Worm (Caenorhabditis elegans): Measurements from ENCODE around the gene F15E6.5.

F15E6.5 gene

ce11 chrIV:4262993-4263392 lies 26.4 kb upstream of the F15E6.5 start, which contains the start of gene col-33:
Gene col-33 (plus strand): TSS chrIV:4263293.
- TF ChIP-seq F13C5.2 (tag; optimal IDR thresholded peaks at IDR 0.05) (no peak), flt-1 (GFP tag; IDR thresholded peaks at IDR 0.05) (no peak), sea-1 (GFP tag; conservative IDR thresholded peaks at IDR 0.05) (no peak), aly-1 (tag; optimal IDR thresholded peaks at IDR 0.05) (no peak), tra-4 (tag; optimal IDR thresholded peaks at IDR 0.05) (no peak), hnd-1 (tag; optimal IDR thresholded peaks at IDR 0.05) (no peak), ama-1 (optimal IDR thresholded peaks at IDR 0.05) (no peak)

DNA sequence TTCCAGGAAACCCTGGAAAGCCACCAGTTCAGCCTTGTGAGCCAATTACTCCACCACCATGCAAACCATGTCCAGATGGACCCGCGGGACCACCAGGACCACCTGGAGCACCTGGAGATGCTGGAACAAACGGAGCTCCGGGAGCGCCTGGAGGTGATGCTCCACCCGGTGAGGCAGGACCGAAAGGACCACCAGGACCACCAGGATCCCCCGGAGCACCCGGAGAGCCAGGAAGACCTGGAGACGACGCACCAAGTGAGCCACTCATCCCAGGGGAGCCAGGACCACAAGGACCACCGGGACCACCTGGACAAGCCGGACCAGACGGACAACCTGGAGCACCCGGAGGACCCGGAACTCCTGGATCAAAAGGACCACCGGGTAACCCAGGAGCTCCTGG lies 24.7 kb upstream of the F15E6.5 start:
- TF ChIP-seq ceh-13 (GFP tag; optimal IDR thresholded peaks at IDR 0.05), result no peak
- no peak for TF ChIP-seq ceh-36 (tag; optimal IDR thresholded peaks at IDR 0.05)
- no peak for TF ChIP-seq aly-1 (tag; optimal IDR thresholded peaks at IDR 0.05)
- no peak for TF ChIP-seq tbx-11 (GFP tag; IDR thresholded peaks at IDR 0.05)
- TF ChIP-seq flt-1 (GFP tag; IDR thresholded peaks at IDR 0.05), result no peak
- TF ChIP-seq scrt-1 (GFP tag; IDR thresholded peaks at IDR 0.05), result no peak
- no peak for TF ChIP-seq ama-1 (optimal IDR thresholded peaks at IDR 0.05)
- TF ChIP-seq ets-7 (tag; optimal IDR thresholded peaks at IDR 0.05), result no peak
- no peak for TF ChIP-seq hnd-1 (tag; optimal IDR thresholded peaks at IDR 0.05)
- TF ChIP-seq hmbx-1 (tag; optimal IDR thresholded peaks at IDR 0.05), result no peak
- no peak for TF ChIP-seq B0310.2 (tag; optimal IDR thresholded peaks at IDR 0.05)
- no peak for TF ChIP-seq pes-1 (GFP tag; IDR thresholded peaks at IDR 0.05)
- no peak for TF ChIP-seq sea-1 (GFP tag; conservative IDR thresholded peaks at IDR 0.05)
- TF ChIP-seq F13C5.2 (tag; optimal IDR thresholded peaks at IDR 0.05), result no peak
- no peak for TF ChIP-seq hmg-4 (GFP tag; optimal IDR thresholded peaks at IDR 0.05)
- TF ChIP-seq tbx-37 (GFP tag; conservative IDR thresholded peaks at IDR 0.05), result no peak
- TF ChIP-seq tra-4 (tag; optimal IDR thresholded peaks at IDR 0.05), result no peak

- no peak for TF ChIP-seq hmg-4 (GFP tag; optimal IDR thresholded peaks at IDR 0.05)
- no peak for TF ChIP-seq ama-1 (optimal IDR thresholded peaks at IDR 0.05)
- no peak for TF ChIP-seq ceh-13 (GFP tag; optimal IDR thresholded peaks at IDR 0.05)
- no peak for TF ChIP-seq B0310.2 (tag; optimal IDR thresholded peaks at IDR 0.05)
- no peak for TF ChIP-seq tbx-11 (GFP tag; IDR thresholded peaks at IDR 0.05)
- no peak for TF ChIP-seq hnd-1 (tag; optimal IDR thresholded peaks at IDR 0.05)
- TF ChIP-seq sea-1 (GFP tag; conservative IDR thresholded peaks at IDR 0.05), result no peak
- no peak for TF ChIP-seq tra-4 (tag; optimal IDR thresholded peaks at IDR 0.05)
- TF ChIP-seq hmbx-1 (tag; optimal IDR thresholded peaks at IDR 0.05), result no peak
Observed at ce11 chrIV:4265224-4265623, 24.1 kb upstream of the F15E6.5 start, which contains the start of gene F36A4.5. Gene F36A4.5 (plus strand): TSS chrIV:4265524.

DNA sequence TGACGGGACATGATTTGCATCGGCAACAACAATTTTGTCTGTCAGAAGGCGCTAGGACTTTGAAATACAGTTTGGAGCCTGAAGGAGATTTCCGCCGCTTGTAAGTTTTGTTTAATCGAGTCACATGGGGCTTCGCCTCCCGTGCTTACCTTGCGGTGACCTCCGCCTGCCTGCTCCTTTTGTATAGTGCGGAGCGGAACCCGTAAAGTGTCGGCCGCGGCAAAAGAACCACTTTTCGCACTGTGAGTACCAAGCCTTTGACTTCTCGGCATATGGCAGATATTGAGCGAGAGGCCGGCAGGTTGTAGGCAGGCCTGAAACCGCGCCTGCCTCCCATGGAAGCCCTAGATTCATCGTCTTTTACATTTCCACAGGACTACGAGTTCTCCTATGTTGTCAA lies 23.4 kb upstream of the F15E6.5 start:
- no peak for TF ChIP-seq B0310.2 (tag; optimal IDR thresholded peaks at IDR 0.05)

ce11 chrIV:4267320-4267719 lies 22.0 kb upstream of the F15E6.5 start, which contains the start of gene F36A4.4:
Gene F36A4.4 (plus strand): TSS chrIV:4267620.
- no peak for TF ChIP-seq ama-1 (optimal IDR thresholded peaks at IDR 0.05)
- TF ChIP-seq tbx-11 (GFP tag; IDR thresholded peaks at IDR 0.05), result no peak
- no peak for TF ChIP-seq hmbx-1 (tag; optimal IDR thresholded peaks at IDR 0.05)
- no peak for TF ChIP-seq tbx-37 (GFP tag; conservative IDR thresholded peaks at IDR 0.05)
- no peak for TF ChIP-seq B0310.2 (tag; optimal IDR thresholded peaks at IDR 0.05)
- TF ChIP-seq hmg-4 (GFP tag; optimal IDR thresholded peaks at IDR 0.05), result no peak
- TF ChIP-seq scrt-1 (GFP tag; IDR thresholded peaks at IDR 0.05), result no peak
- TF ChIP-seq tra-4 (tag; optimal IDR thresholded peaks at IDR 0.05), result no peak
- no peak for TF ChIP-seq aly-1 (tag; optimal IDR thresholded peaks at IDR 0.05)
- TF ChIP-seq sea-1 (GFP tag; conservative IDR thresholded peaks at IDR 0.05), result no peak
- no peak for TF ChIP-seq ets-7 (tag; optimal IDR thresholded peaks at IDR 0.05)
- TF ChIP-seq hnd-1 (tag; optimal IDR thresholded peaks at IDR 0.05), result no peak

- no peak for TF ChIP-seq pes-1 (GFP tag; IDR thresholded peaks at IDR 0.05)
- TF ChIP-seq sea-1 (GFP tag; conservative IDR thresholded peaks at IDR 0.05), result no peak
- TF ChIP-seq ama-1 (optimal IDR thresholded peaks at IDR 0.05), result no peak
- TF ChIP-seq ceh-13 (GFP tag; optimal IDR thresholded peaks at IDR 0.05), result no peak
- no peak for TF ChIP-seq tbx-37 (GFP tag; conservative IDR thresholded peaks at IDR 0.05)
- no peak for TF ChIP-seq F13C5.2 (tag; optimal IDR thresholded peaks at IDR 0.05)
- no peak for TF ChIP-seq tbx-11 (GFP tag; IDR thresholded peaks at IDR 0.05)
- TF ChIP-seq hmg-4 (GFP tag; optimal IDR thresholded peaks at IDR 0.05), result no peak
- no peak for TF ChIP-seq ceh-36 (tag; optimal IDR thresholded peaks at IDR 0.05)
- no peak for TF ChIP-seq B0310.2 (tag; optimal IDR thresholded peaks at IDR 0.05)
- no peak for TF ChIP-seq scrt-1 (GFP tag; IDR thresholded peaks at IDR 0.05)
- no peak for TF ChIP-seq flt-1 (GFP tag; IDR thresholded peaks at IDR 0.05)
- no peak for TF ChIP-seq aly-1 (tag; optimal IDR thresholded peaks at IDR 0.05)
- TF ChIP-seq ets-7 (tag; optimal IDR thresholded peaks at IDR 0.05), result no peak
- no peak for TF ChIP-seq hmbx-1 (tag; optimal IDR thresholded peaks at IDR 0.05)
- no peak for TF ChIP-seq tra-4 (tag; optimal IDR thresholded peaks at IDR 0.05)
- TF ChIP-seq hnd-1 (tag; optimal IDR thresholded peaks at IDR 0.05), result no peak
Observed at ce11 chrIV:4269308-4269707, 20.1 kb upstream of the F15E6.5 start, which contains the start of gene F36A4.3. Gene F36A4.3 (plus strand): TSS chrIV:4269608.

- no peak for TF ChIP-seq tra-4 (tag; optimal IDR thresholded peaks at IDR 0.05)
Observed at ce11 chrIV:4270925-4271324, 18.4 kb upstream of the F15E6.5 start, which contains the start of gene F36A4.2. Gene F36A4.2 (plus strand): TSS chrIV:4271225.

DNA sequence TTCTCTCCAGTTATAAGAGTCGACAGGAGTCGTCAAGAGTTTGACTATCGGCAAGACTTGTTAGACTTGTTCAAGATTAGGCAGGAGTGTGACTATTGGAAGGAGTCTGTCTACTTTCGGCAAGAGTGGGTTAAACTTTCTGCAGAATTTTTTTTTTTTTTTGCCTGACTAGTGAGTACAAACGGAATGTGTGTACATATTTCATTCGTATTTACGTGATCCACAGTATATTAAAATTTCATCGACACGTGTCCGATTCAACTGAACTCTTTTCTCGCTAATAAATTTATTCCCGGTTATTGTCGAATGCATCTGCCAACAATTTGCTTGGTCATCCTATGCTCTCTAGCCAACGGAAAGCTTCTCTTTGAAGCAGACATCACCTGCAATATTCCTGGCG lies 17.2 kb upstream of the F15E6.5 start, which contains the start of gene F36A4.1:
F36A4.1 (plus strand) TSS at position 301 of the 400 bp plus-strand sequence.
- TF ChIP-seq tbx-37 (GFP tag; conservative IDR thresholded peaks at IDR 0.05) (no peak), ceh-36 (tag; optimal IDR thresholded peaks at IDR 0.05) (no peak), ets-7 (tag; optimal IDR thresholded peaks at IDR 0.05) (no peak), tra-4 (tag; optimal IDR thresholded peaks at IDR 0.05) (no peak), hmbx-1 (tag; optimal IDR thresholded peaks at IDR 0.05) (no peak), flt-1 (GFP tag; IDR thresholded peaks at IDR 0.05) (no peak)
